Fruit fly (Drosophila melanogaster) whole organism, embryonic: ENCODE measurements around the gene Nlg2.
A peak's percentile ranks its signal among the peaks of the same experiment; 100 is the strongest.

ENCODE experiments used
- Awh ChIP-seq: fragments of 200-800 bp; sonication (Bioruptor generic); IDR thresholded peaks from 2 replicates; pipeline ENCODE4, ENCODE4 v1.3.6; 2022; ENCODE audit warnings: missing biosample characterization, missing genetic modification characterization
- CG10267 ChIP-seq: fragments of 200-800 bp; sonication (Bioruptor generic); optimal IDR thresholded peaks from 2 replicates; lab custom pipeline; 2018; ENCODE audit warnings: missing biosample characterization, mild to moderate bottlenecking, missing genetic modification characterization, moderate library complexity
- CG10431 ChIP-seq: fragments of 200-800 bp; sonication (Bioruptor generic); optimal IDR thresholded peaks from 3 replicates; lab custom pipeline; 2018; ENCODE audit warnings: missing biosample characterization, mild to moderate bottlenecking, missing genetic modification characterization
- CG11560 ChIP-seq: fragments of 200-800 bp; sonication (Bioruptor generic); IDR thresholded peaks from 3 replicates; pipeline ENCODE4 v1.3.6; 2022; ENCODE audit warnings: missing biosample characterization, missing genetic modification characterization
- CG12104 ChIP-seq: fragments of 200-800 bp; sonication (Bioruptor generic); optimal IDR thresholded peaks from 3 replicates; lab custom pipeline; 2016; ENCODE audit warnings: missing biosample characterization, missing genetic modification characterization
- CG12219 ChIP-seq: fragments of 200-800 bp; sonication (Bioruptor generic); optimal IDR thresholded peaks from 3 replicates; lab custom pipeline; 2018; ENCODE audit warnings: missing biosample characterization, mild to moderate bottlenecking, missing genetic modification characterization
- CG12391 ChIP-seq: fragments of 200-800 bp; sonication (Bioruptor generic); optimal IDR thresholded peaks from 3 replicates; lab custom pipeline; 2018; ENCODE audit warnings: missing biosample characterization, mild to moderate bottlenecking, missing genetic modification characterization, moderate library complexity
- CG15269 ChIP-seq: fragments of 200-800 bp; sonication (Bioruptor generic); optimal IDR thresholded peaks from 2 replicates; lab custom pipeline; 2018; ENCODE audit warnings: missing biosample characterization, mild to moderate bottlenecking, missing genetic modification characterization, moderate library complexity
- CG15479 ChIP-seq: fragments of 200-800 bp; sonication (Bioruptor generic); optimal IDR thresholded peaks from 3 replicates; lab custom pipeline; 2019; ENCODE audit warnings: missing biosample characterization, mild to moderate bottlenecking, missing genetic modification characterization, moderate library complexity
- CG18764 ChIP-seq: fragments of 200-800 bp; sonication (Bioruptor generic); optimal IDR thresholded peaks from 3 replicates; lab custom pipeline; 2016; ENCODE audit warnings: missing biosample characterization, missing genetic modification characterization
- CG2199 ChIP-seq: fragments of 200-800 bp; sonication (Bioruptor generic); IDR thresholded peaks from 3 replicates; pipeline ENCODE4 v1.3.6; 2022; ENCODE audit warnings: missing biosample characterization, missing genetic modification characterization
- CG2678 ChIP-seq: fragments of 200-800 bp; sonication (Bioruptor generic); optimal IDR thresholded peaks from 3 replicates; lab custom pipeline; 2019; ENCODE audit warnings: missing biosample characterization, mild to moderate bottlenecking, missing genetic modification characterization, moderate library complexity
- CG32532 ChIP-seq: fragments of 200-800 bp; sonication (Bioruptor generic); IDR thresholded peaks from 2 replicates; pipeline ENCODE4 v1.3.6; 2022; ENCODE audit warnings: missing biosample characterization, missing genetic modification characterization
- CG33557 ChIP-seq: fragments of 200-800 bp; sonication (Bioruptor generic); optimal IDR thresholded peaks from 2 replicates; lab custom pipeline; 2019; ENCODE audit warnings: missing biosample characterization, mild to moderate bottlenecking, missing genetic modification characterization, moderate library complexity
- CG34224 ChIP-seq: fragments of 200-800 bp; sonication (Bioruptor generic); IDR thresholded peaks from 3 replicates; pipeline ENCODE4 v1.3.6; 2022; ENCODE audit warnings: missing biosample characterization, missing genetic modification characterization; ENCODE audit not compliant: partially characterized antibody
- CG34422 ChIP-seq: fragments of 200-800 bp; sonication (Bioruptor generic); IDR thresholded peaks from 3 replicates; pipeline ENCODE4 v1.3.6; 2022; ENCODE audit warnings: missing biosample characterization, missing genetic modification characterization
- CG42726 ChIP-seq: fragments of 200-800 bp; sonication (Bioruptor generic); IDR thresholded peaks from 2 replicates; pipeline ENCODE4 v1.3.6; 2022; ENCODE audit warnings: missing biosample characterization, missing genetic modification characterization; ENCODE audit not compliant: partially characterized antibody
- CG4424 ChIP-seq: fragments of 200-800 bp; sonication (Bioruptor generic); optimal IDR thresholded peaks from 3 replicates; lab custom pipeline; 2016; ENCODE audit warnings: missing biosample characterization, missing genetic modification characterization
- CG4820 ChIP-seq: fragments of 200-800 bp; sonication (Bioruptor generic); optimal IDR thresholded peaks from 3 replicates; lab custom pipeline; 2016; ENCODE audit warnings: missing biosample characterization, missing genetic modification characterization
- CG6683 ChIP-seq: fragments of 200-800 bp; sonication (Bioruptor generic); optimal IDR thresholded peaks from 2 replicates; lab custom pipeline; 2017; ENCODE audit warnings: missing biosample characterization, mild to moderate bottlenecking, missing genetic modification characterization, missing genetic modification reagents
- CG6854 ChIP-seq: fragments of 200-800 bp; sonication (Bioruptor generic); optimal IDR thresholded peaks from 3 replicates; lab custom pipeline; 2017; ENCODE audit warnings: missing biosample characterization, mild to moderate bottlenecking, missing genetic modification characterization
- CG8944 ChIP-seq: fragments of 200-800 bp; sonication (Bioruptor generic); optimal IDR thresholded peaks from 3 replicates; lab custom pipeline; 2016; ENCODE audit warnings: missing biosample characterization, missing genetic modification characterization
- CTCF ChIP-seq: fragments of 200-800 bp; sonication (Bioruptor generic); optimal IDR thresholded peaks from 2 replicates; lab custom pipeline; 2017; ENCODE audit warnings: missing biosample characterization, mild to moderate bottlenecking, missing genetic modification characterization, moderate library complexity
- CoRest ChIP-seq: fragments of 200-800 bp; sonication (Bioruptor generic); optimal IDR thresholded peaks from 3 replicates; lab custom pipeline; 2018; ENCODE audit warnings: missing biosample characterization, mild to moderate bottlenecking, missing genetic modification characterization, moderate library complexity
- Dip2 ChIP-seq: fragments of 200-800 bp; sonication (Bioruptor generic); IDR thresholded peaks from 2 replicates; pipeline ENCODE4 v1.3.6; 2022; ENCODE audit warnings: missing biosample characterization, missing genetic modification characterization
- Dll ChIP-seq: fragments of 200-800 bp; sonication (Bioruptor generic); IDR thresholded peaks from 4 replicates; pipeline ENCODE4 v1.3.6; 2022; ENCODE audit warnings: missing biosample characterization, missing genetic modification characterization; ENCODE audit not compliant: partially characterized antibody
- Optix ChIP-seq: fragments of 200-800 bp; sonication (Bioruptor generic); IDR thresholded peaks from 3 replicates; pipeline ENCODE4 v1.3.6; 2022; ENCODE audit warnings: missing biosample characterization, missing genetic modification characterization
- Spps ChIP-seq: fragments of 200-800 bp; sonication (Bioruptor generic); optimal IDR thresholded peaks from 2 replicates; lab custom pipeline; 2018; ENCODE audit warnings: missing biosample characterization, mild to moderate bottlenecking, missing genetic modification characterization
- Trl ChIP-seq, 3 experiments: fragments of >200 bp in 2 of 3; fragments of 200-800 bp in 1 of 3; sonication (Bioruptor generic) in 1 of 3; optimal IDR thresholded peaks; 2 replicates in 1 of 3; 3 replicates in 2 of 3; lab custom pipeline; 2016 to 2017; ENCODE audit warnings: missing biosample characterization in 1 of 3, missing genetic modification characterization in 1 of 3
- ara ChIP-seq: fragments of 200-800 bp; sonication (Bioruptor generic); IDR thresholded peaks from 2 replicates; pipeline ENCODE4 v1.3.6; 2022; ENCODE audit warnings: missing biosample characterization, missing genetic modification characterization
- bab2 ChIP-seq: fragments of 200-800 bp; sonication (Bioruptor generic); optimal IDR thresholded peaks from 2 replicates; lab custom pipeline; 2016; ENCODE audit warnings: missing biosample characterization, missing genetic modification characterization
- cas ChIP-seq: fragments of 200-800 bp; sonication (Bioruptor generic); IDR thresholded peaks from 2 replicates; pipeline ENCODE4 v1.3.6; 2022; ENCODE audit warnings: missing biosample characterization, missing genetic modification characterization
- cato ChIP-seq: fragments of 200-800 bp; sonication (Bioruptor generic); optimal IDR thresholded peaks from 2 replicates; lab custom pipeline; 2016; ENCODE audit warnings: missing biosample characterization, missing genetic modification characterization, borderline replicate concordance
- cg ChIP-seq: fragments of 200-800 bp; sonication (Bioruptor generic); optimal IDR thresholded peaks from 3 replicates; lab custom pipeline; 2019; ENCODE audit warnings: missing biosample characterization, mild to moderate bottlenecking, missing genetic modification characterization, moderate library complexity
- chn ChIP-seq: fragments of 200-800 bp; sonication (Bioruptor generic); optimal IDR thresholded peaks from 2 replicates; lab custom pipeline; 2016; ENCODE audit warnings: missing biosample characterization, missing genetic modification characterization
- cwo ChIP-seq: fragments of 200-800 bp; sonication (Bioruptor generic); optimal IDR thresholded peaks from 3 replicates; lab custom pipeline; 2017; ENCODE audit warnings: missing biosample characterization, missing genetic modification characterization, mild to moderate bottlenecking, moderate library complexity, missing genetic modification reagents
- dan ChIP-seq: fragments of 200-800 bp; sonication (Bioruptor generic); IDR thresholded peaks from 2 replicates; pipeline ENCODE4 v1.3.6; 2022; ENCODE audit warnings: missing biosample characterization, missing genetic modification characterization
- ems ChIP-seq: fragments of 200-800 bp; sonication (Bioruptor generic); optimal IDR thresholded peaks from 3 replicates; lab custom pipeline; 2016; ENCODE audit warnings: missing biosample characterization, missing genetic modification characterization
- eyg ChIP-seq: fragments of 200-800 bp; sonication (Bioruptor generic); optimal IDR thresholded peaks from 3 replicates; lab custom pipeline; 2016; ENCODE audit warnings: missing biosample characterization, missing genetic modification characterization
- fd102C ChIP-seq: fragments of 200-800 bp; sonication (Bioruptor generic); optimal IDR thresholded peaks from 2 replicates; lab custom pipeline; 2018; ENCODE audit warnings: missing biosample characterization, mild to moderate bottlenecking, missing genetic modification characterization, moderate library complexity
- insv ChIP-seq, 2 experiments: fragments of 200-800 bp; sonication (Bioruptor generic); optimal IDR thresholded peaks; 3 replicates each; lab custom pipeline; 2016 to 2018; ENCODE audit warnings: missing biosample characterization in 2 of 2, missing genetic modification characterization in 2 of 2
- nerfin-2 ChIP-seq: fragments of 200-800 bp; sonication (Bioruptor generic); IDR thresholded peaks from 2 replicates; pipeline ENCODE4 v1.3.6; 2022; ENCODE audit warnings: missing biosample characterization, missing genetic modification characterization; ENCODE audit not compliant: partially characterized antibody
- nmo ChIP-seq: fragments of 200-800 bp; sonication (Bioruptor generic); optimal IDR thresholded peaks from 2 replicates; lab custom pipeline; 2018; ENCODE audit warnings: missing biosample characterization, mild to moderate bottlenecking, missing genetic modification characterization, moderate library complexity
- prd ChIP-seq, 3 experiments: fragments of >200 bp in 2 of 3; fragments of 200-800 bp in 1 of 3; sonication (Bioruptor generic) in 1 of 3; optimal IDR thresholded peaks in 2 of 3; IDR thresholded peaks in 1 of 3; 2 replicates in 2 of 3; 3 replicates in 1 of 3; pipeline versions ENCODE4 v1.3.6 to Lab custom; 2017 to 2022; ENCODE audit warnings: missing biosample characterization in 1 of 3, missing genetic modification characterization in 1 of 3
- ro ChIP-seq: fragments of 200-800 bp; sonication (Bioruptor generic); IDR thresholded peaks from 2 replicates; pipeline ENCODE4 v1.3.6; 2022; ENCODE audit warnings: missing biosample characterization, missing genetic modification characterization
- scrt ChIP-seq: fragments of 200-800 bp; sonication (Bioruptor generic); optimal IDR thresholded peaks from 2 replicates; lab custom pipeline; 2018; ENCODE audit warnings: missing biosample characterization, mild to moderate bottlenecking, missing genetic modification characterization, moderate library complexity
- sd ChIP-seq: fragments of 200-800 bp; sonication (Bioruptor generic); optimal IDR thresholded peaks from 3 replicates; lab custom pipeline; 2018; ENCODE audit warnings: missing biosample characterization, mild to moderate bottlenecking, missing genetic modification characterization, moderate library complexity
- sug ChIP-seq: fragments of 200-800 bp; optimal IDR thresholded peaks from 2 replicates; lab custom pipeline; 2019; ENCODE audit warnings: missing biosample characterization, mild to moderate bottlenecking, missing genetic modification characterization, moderate library complexity
- tx ChIP-seq: fragments of 200-800 bp; sonication (Bioruptor generic); optimal IDR thresholded peaks from 2 replicates; lab custom pipeline; 2016; ENCODE audit warnings: missing biosample characterization, missing genetic modification characterization

Gene Nlg2

DNA sequence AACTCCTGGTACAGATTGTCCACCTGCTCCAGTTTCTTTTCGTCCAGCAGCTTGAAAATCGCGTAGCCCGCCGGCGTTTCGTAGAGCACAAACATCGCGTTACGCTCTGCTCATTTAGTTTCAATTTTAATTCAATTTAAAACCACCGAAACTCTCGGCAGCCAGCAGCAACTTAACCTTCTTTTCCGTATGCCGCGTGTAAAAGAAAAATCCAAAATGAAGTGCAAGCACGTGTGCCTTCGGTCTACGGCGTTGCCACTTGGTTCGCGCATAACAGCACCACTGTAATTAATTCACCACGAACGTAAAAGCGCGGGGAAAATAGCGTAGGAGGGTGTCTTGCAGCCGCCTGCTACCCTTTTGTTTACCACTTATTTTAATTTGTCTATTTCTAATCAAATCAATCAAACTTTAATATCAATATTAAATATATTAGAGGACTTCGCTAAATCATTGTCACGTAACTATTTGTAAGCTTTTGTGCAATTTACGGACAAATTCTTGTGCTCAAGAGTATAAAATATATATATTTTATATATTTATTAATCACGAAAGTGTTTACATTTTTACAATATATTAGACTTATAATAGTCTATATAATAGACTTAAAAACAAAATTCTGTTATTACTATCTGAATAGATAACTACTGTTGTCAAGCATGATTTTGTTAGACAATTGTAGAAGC lies 44.0 kb downstream of the Nlg2 start, which contains the start of gene nop5 (continued):
- TF ChIP-seq CG11560 (tag; lab: Robert Waterston, UW) = no peak
- TF ChIP-seq CG12391 (tag; lab: Kevin White, UChicago) = peak; percentile 80
- peak; percentile 42 for TF ChIP-seq CG6683 (GFP tag; lab: Kevin White, UChicago)
- peak; percentile 26 for TF ChIP-seq CG18764
- no peak for TF ChIP-seq CG34224
- no peak for TF ChIP-seq ara (GFP tag; lab: Robert Waterston, UW)
- peak; percentile 55; the same call in 1 of the 3 replicates for TF ChIP-seq CG34422
- TF ChIP-seq scrt (GFP tag; lab: Kevin White, UChicago) = no peak
- no peak for TF ChIP-seq CG15269 (tag; lab: Kevin White, UChicago)
- TF ChIP-seq cg (GFP tag; lab: Kevin White, UChicago) = peak; percentile 24
- TF ChIP-seq Trl (optimal IDR thresholded peaks at IDR 0.05; lab: Kevin White, UChicago) = no peak
- no peak for TF ChIP-seq Trl (GFP tag; optimal IDR thresholded peaks at IDR 0.05; lab: Kevin White, UChicago)
- TF ChIP-seq CG10431 (GFP tag; lab: Kevin White, UChicago) = peak; percentile 81
- TF ChIP-seq Dip2 = no peak
- no peak for TF ChIP-seq CG15479 (GFP tag; lab: Kevin White, UChicago)
- no peak for TF ChIP-seq Optix (GFP tag; lab: Robert Waterston, UW)
- TF ChIP-seq cwo (GFP tag; lab: Kevin White, UChicago) = peak; percentile 88
- TF ChIP-seq insv (GFP tag; optimal IDR thresholded peaks at IDR 0.05; lab: Kevin White, UChicago) = peak in 1 of 2 experiments; percentile 63
- no peak for TF ChIP-seq cas (GFP tag; lab: Robert Waterston, UW)
- TF ChIP-seq CG8944 (GFP tag; lab: Kevin White, UChicago) = no peak
- TF ChIP-seq CTCF = no peak
- TF ChIP-seq Dll (GFP tag; lab: Robert Waterston, UW) = no peak
- TF ChIP-seq CG6854 (GFP tag; lab: Kevin White, UChicago) = peak; percentile 70
- no peak for TF ChIP-seq chn
- peak; percentile 86 for TF ChIP-seq CoRest (tag; lab: Kevin White, UChicago)
- no peak for TF ChIP-seq bab2
- 0 out of 2 replicates have a peak, but pooled peaks have one; percentile 22 for TF ChIP-seq CG32532 (GFP tag; lab: Robert Waterston, UW)
- no peak for TF ChIP-seq CG12219 (GFP tag; lab: Kevin White, UChicago)
- TF ChIP-seq nerfin-2 (GFP tag; lab: Robert Waterston, UW) = no peak
- TF ChIP-seq sug (tag; lab: Kevin White, UChicago) = peak; percentile 77
- no peak for TF ChIP-seq eyg
- peak; percentile 44 for TF ChIP-seq CG4424
- no peak for TF ChIP-seq ems
- TF ChIP-seq dan = no peak
- no peak for TF ChIP-seq CG2199
- no peak for TF ChIP-seq Awh (GFP tag; lab: Robert Waterston, UW)
- peak; percentile 74 for TF ChIP-seq CG33557 (GFP tag; lab: Kevin White, UChicago)
- TF ChIP-seq nmo (GFP tag; lab: Kevin White, UChicago) = peak; percentile 81
- no peak for TF ChIP-seq fd102C (GFP tag; lab: Kevin White, UChicago)
- TF ChIP-seq CG2678 (tag; lab: Kevin White, UChicago) = peak; percentile 89
- TF ChIP-seq prd (optimal IDR thresholded peaks at IDR 0.05; lab: Kevin White, UChicago) = no peak
- peak; percentile 37; the same call in 1 of the 3 replicates for TF ChIP-seq prd (GFP tag; IDR thresholded peaks at IDR 0.05; lab: Robert Waterston, UW)
- no peak for TF ChIP-seq Spps (tag; lab: Kevin White, UChicago)
- TF ChIP-seq cato (GFP tag; lab: Kevin White, UChicago) = no peak
- peak; percentile 69 for TF ChIP-seq CG10267 (tag; lab: Kevin White, UChicago)
- peak; percentile 34 for TF ChIP-seq CG4820 (GFP tag; lab: Kevin White, UChicago)
- TF ChIP-seq tx = no peak
- TF ChIP-seq CG42726 (GFP tag; lab: Robert Waterston, UW) = no peak
- TF ChIP-seq ro (GFP tag; lab: Robert Waterston, UW) = no peak
- peak; percentile 44 for TF ChIP-seq sd
- TF ChIP-seq CG12104 (GFP tag; lab: Kevin White, UChicago) = peak; percentile 63
